Worm (Caenorhabditis elegans): Measurements from ENCODE around the gene fbxa-188.

fbxa-188 gene

DNA sequence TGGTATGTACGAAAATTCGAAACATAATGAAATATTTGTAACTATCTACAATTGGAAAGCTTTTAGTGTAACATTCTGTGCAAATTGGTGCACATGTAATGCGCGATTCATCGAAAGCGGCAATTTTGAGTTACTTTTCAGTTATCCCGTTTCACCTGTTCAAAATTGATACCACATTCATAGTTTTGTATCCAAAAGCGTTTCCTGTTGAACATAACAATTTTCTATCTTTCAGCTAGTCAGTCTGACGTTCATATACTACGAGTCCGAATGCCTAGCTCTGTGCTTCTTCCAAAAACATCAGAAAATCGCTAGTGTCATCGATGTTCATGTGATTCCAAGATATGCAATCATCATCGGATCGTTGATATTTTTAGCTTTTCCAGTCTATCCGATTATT, 41.3 kb downstream of the fbxa-188 start:
- TF ChIP-seq lin-35 (GFP tag; optimal IDR thresholded peaks at IDR 0.05), result no peak
- TF ChIP-seq zag-1 (tag; optimal IDR thresholded peaks at IDR 0.05), result no peak
- no peak for TF ChIP-seq swsn-7 (tag; optimal IDR thresholded peaks at IDR 0.05)
- TF ChIP-seq mef-2 (tag; optimal IDR thresholded peaks at IDR 0.05), result no peak
- TF ChIP-seq lir-3 (tag; optimal IDR thresholded peaks at IDR 0.05; ENCODE audit: poor library complexity), result no peak
- no peak for TF ChIP-seq nhr-28 (tag; optimal IDR thresholded peaks at IDR 0.05)
- TF ChIP-seq lin-15B (tag; optimal IDR thresholded peaks at IDR 0.05), result no peak

DNA sequence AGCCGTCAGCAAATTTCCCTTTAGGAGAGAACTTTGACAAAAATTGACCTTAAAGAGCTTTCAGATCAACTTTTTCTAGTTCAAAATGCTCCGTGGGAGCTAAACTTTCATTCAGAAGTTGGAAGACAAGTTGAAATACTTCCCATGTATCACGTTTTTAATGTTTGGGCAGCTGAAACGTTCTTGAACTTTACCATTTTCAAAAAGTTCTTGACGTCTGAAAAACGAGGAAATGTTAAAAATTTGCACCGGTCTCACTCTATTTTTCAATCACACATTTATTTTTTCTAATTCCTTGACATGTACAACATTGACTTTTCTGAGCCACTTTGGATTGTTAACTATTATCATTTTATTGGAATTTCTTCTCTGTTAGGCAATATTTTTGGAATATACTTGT, 42.0 kb downstream of the fbxa-188 start, which contains the start of gene sri-70:
Gene sri-70, plus strand, starts transcription at position 301 of the 400 bp plus-strand sequence.
- no peak for TF ChIP-seq ceh-8 (GFP tag; optimal IDR thresholded peaks at IDR 0.05)
- TF ChIP-seq swsn-7 (tag; optimal IDR thresholded peaks at IDR 0.05), result no peak
- TF ChIP-seq ces-1 (GFP tag; optimal IDR thresholded peaks at IDR 0.05), result no peak
- TF ChIP-seq lin-39 (tag; optimal IDR thresholded peaks at IDR 0.05), result no peak
- no peak for TF ChIP-seq dpl-1 (GFP tag; optimal IDR thresholded peaks at IDR 0.05)
- no peak for TF ChIP-seq pag-3 (tag; optimal IDR thresholded peaks at IDR 0.05; ENCODE audit: borderline replicate concordance, insufficient read depth)
- TF ChIP-seq fkh-8 (tag; optimal IDR thresholded peaks at IDR 0.05), result no peak

DNA sequence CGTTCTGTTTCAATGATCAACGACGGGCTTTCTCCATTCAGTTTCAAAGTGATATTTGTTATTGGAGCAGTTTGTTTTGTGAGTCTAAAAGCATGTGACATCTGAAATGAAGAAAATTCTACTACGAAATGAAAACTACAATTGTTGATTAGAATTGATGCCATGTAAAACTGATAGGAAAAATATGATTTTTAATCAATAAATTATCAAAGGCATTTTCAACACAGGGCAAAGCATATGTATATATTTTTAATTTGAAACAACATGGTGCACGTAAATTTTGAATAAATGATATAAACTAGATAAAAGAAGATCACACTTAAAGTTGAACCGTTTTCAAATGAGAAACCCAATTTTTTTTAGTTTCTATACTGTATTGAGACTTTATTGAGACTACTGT, 43.4 kb downstream of the fbxa-188 start, which contains the start of gene K10G4.5:
Gene K10G4.5, minus strand, starts transcription at position 101 of the 400 bp plus-strand sequence.
- TF ChIP-seq nhr-11 (tag; optimal IDR thresholded peaks at IDR 0.05), result no peak
- no peak for TF ChIP-seq nhr-84 (tag; optimal IDR thresholded peaks at IDR 0.05)
- TF ChIP-seq ztf-11 (tag; optimal IDR thresholded peaks at IDR 0.05), result no peak
- no peak for TF ChIP-seq mef-2 (tag; optimal IDR thresholded peaks at IDR 0.05)
- TF ChIP-seq snu-23 (GFP tag; optimal IDR thresholded peaks at IDR 0.05), result no peak
- TF ChIP-seq lin-15B (tag; optimal IDR thresholded peaks at IDR 0.05), result no peak
- TF ChIP-seq mep-1 (tag; optimal IDR thresholded peaks at IDR 0.05), result no peak
- no peak for TF ChIP-seq sup-37 (GFP tag; optimal IDR thresholded peaks at IDR 0.05)
- TF ChIP-seq ztf-4 (tag; optimal IDR thresholded peaks at IDR 0.05), result no peak
- TF ChIP-seq grh-1 (GFP tag; IDR thresholded peaks at IDR 0.05), result no peak
- no peak for TF ChIP-seq nhr-71 (tag; optimal IDR thresholded peaks at IDR 0.05)

DNA sequence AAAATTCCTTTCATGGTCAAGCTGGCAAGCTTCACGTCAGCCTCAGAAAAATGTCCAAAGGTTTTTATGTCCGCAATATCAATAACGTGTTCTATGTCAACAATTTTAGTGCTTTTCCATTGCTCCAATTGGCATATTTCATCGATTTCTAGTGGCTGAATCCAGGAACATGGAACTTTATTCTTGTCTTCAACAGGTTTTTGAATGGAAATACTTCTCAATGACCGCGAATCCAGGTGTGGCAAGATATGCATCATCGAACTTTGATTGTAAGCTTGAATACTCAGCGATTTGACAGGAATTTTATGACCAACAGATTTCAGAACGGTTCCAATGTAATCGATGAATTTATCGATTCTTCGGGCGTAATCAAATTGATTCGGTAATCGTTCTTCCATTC, 46.1 kb downstream of the fbxa-188 start:
- TF ChIP-seq snu-23 (GFP tag; optimal IDR thresholded peaks at IDR 0.05) (no peak), ztf-11 (tag; optimal IDR thresholded peaks at IDR 0.05) (no peak), sptf-1 (tag; optimal IDR thresholded peaks at IDR 0.05) (no peak), nhr-237 (tag; optimal IDR thresholded peaks at IDR 0.05) (no peak), nhr-11 (tag; optimal IDR thresholded peaks at IDR 0.05) (no peak), hpl-2 (GFP tag; optimal IDR thresholded peaks at IDR 0.05) (no peak), nhr-84 (tag; optimal IDR thresholded peaks at IDR 0.05) (no peak), efl-1 (optimal IDR thresholded peaks at IDR 0.05) (no peak), efl-1 (GFP tag; optimal IDR thresholded peaks at IDR 0.05 in 1 of 2) (no peak), ama-1 (optimal IDR thresholded peaks at IDR 0.05) (no peak), lin-39 (tag; optimal IDR thresholded peaks at IDR 0.05) (no peak), nhr-76 (tag; optimal IDR thresholded peaks at IDR 0.05) (no peak), blmp-1 (tag; optimal IDR thresholded peaks at IDR 0.05) (no peak), lin-35 (GFP tag; optimal IDR thresholded peaks at IDR 0.05) (no peak)

DNA sequence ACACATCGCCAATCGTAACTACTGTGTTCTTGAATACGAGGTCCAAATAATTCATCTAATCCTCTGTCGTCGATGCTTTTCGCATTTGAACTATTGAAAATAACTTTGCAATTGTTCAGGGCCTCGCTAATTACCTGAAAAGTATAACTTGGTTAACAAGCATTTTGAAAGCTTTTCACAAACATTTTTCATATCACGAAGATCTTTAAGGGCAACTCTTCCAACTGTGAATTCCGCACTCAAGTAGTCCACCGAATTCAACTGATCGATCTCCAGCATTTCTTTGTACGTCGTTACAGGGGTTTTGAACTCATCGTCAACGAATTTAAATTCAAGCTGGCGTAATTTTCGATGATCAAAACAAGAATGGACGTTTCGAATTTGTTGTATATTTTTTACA, 48.3 kb downstream of the fbxa-188 start:
- TF ChIP-seq unc-98 (GFP tag; IDR thresholded peaks at IDR 0.05) (no peak), hlh-4 (tag; optimal IDR thresholded peaks at IDR 0.05) (no peak), swsn-7 (tag; optimal IDR thresholded peaks at IDR 0.05) (no peak), lin-15B (tag; optimal IDR thresholded peaks at IDR 0.05) (no peak), ztf-4 (tag; optimal IDR thresholded peaks at IDR 0.05) (no peak), nhr-12 (tag; optimal IDR thresholded peaks at IDR 0.05) (no peak), pqm-1 (tag; optimal IDR thresholded peaks at IDR 0.05) (no peak), nhr-85 (tag) (no peak), nhr-11 (tag; optimal IDR thresholded peaks at IDR 0.05) (no peak), lin-13 (GFP tag; optimal IDR thresholded peaks at IDR 0.05) (no peak), ztf-11 (tag; optimal IDR thresholded peaks at IDR 0.05) (no peak), sox-4 (tag; optimal IDR thresholded peaks at IDR 0.05) (no peak), unc-130 (tag; optimal IDR thresholded peaks at IDR 0.05) (no peak), grh-1 (GFP tag; IDR thresholded peaks at IDR 0.05) (no peak), fkh-8 (tag; optimal IDR thresholded peaks at IDR 0.05) (no peak), C34B4.2 (tag; optimal IDR thresholded peaks at IDR 0.05) (no peak), dpl-1 (GFP tag; optimal IDR thresholded peaks at IDR 0.05) (no peak)

Measured in whole organism, L1 larva.